Worm (Caenorhabditis elegans) whole organism, L2 larva: ENCODE measurements around the gene cyp-35A5.

ENCODE experiments used
- ceh-82 ChIP-seq: fragments of 150-350 bp; optimal IDR thresholded peaks from 2 replicates; lab custom pipeline; 2014; ENCODE audit warnings: missing biosample characterization, missing genetic modification characterization
- elt-3 ChIP-seq: sonication (generic microtip); optimal IDR thresholded peaks from 2 replicates; lab custom pipeline; 2017; ENCODE audit warnings: missing biosample characterization, missing genetic modification characterization
- fos-1 ChIP-seq: fragments of 150-350 bp; optimal IDR thresholded peaks from 2 replicates; lab custom pipeline; 2014; ENCODE audit warnings: missing biosample characterization, missing genetic modification characterization
- nhr-11 ChIP-seq: fragments of 150-350 bp; optimal IDR thresholded peaks from 2 replicates; lab custom pipeline; 2014; ENCODE audit warnings: missing biosample characterization, missing genetic modification characterization
- nhr-237 ChIP-seq: fragments of 150-350 bp; optimal IDR thresholded peaks from 2 replicates; lab custom pipeline; 2014; ENCODE audit warnings: missing biosample characterization, missing genetic modification characterization
- unc-62 ChIP-seq: fragments of 150-350 bp; optimal IDR thresholded peaks from 2 replicates; lab custom pipeline; 2014; ENCODE audit warnings: missing biosample characterization, missing genetic modification reagents, missing genetic modification characterization

DNA sequence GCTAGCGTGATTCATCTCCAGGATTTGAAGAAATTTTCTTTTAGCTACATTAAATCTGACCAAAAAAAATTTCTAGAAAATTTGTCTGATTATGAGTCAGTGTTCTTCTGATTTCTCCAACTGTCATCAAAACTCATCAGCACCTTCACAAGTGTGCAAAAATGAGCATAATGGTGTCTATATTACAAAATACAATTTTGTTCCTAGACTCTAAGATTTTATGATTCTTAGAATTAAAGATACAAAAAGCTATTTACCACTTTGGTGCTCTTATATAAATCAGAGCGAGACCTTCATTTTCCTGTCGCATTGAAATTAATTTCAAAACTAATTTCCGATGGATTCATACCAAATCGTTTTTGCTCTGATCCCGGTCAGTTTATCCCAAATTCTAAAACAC is 23.7 kb upstream of the cyp-35A5 start, which contains the start of gene srx-68:
- no peak for TF ChIP-seq elt-3 (tag; lab: Kevin White, UChicago)
- no peak for TF ChIP-seq nhr-11 (tag; lab: Kevin White, UChicago)
- no peak for TF ChIP-seq ceh-82 (tag; lab: Kevin White, UChicago)
- no peak for TF ChIP-seq unc-62
- no peak for TF ChIP-seq fos-1
- TF ChIP-seq nhr-237 (tag; lab: Kevin White, UChicago), result no peak
